Fruit fly (Drosophila melanogaster) whole organism, adult: ENCODE results near the gene Mcm2.

Experiments used
- CG11617 ChIP-seq: fragments of 200-800 bp; sonication (Bioruptor generic); optimal IDR thresholded peaks from 2 replicates; lab custom pipeline; 2017; ENCODE audit warnings: mild to moderate bottlenecking, missing biosample characterization, missing genetic modification reagents, missing genetic modification characterization
- CG12768 ChIP-seq: fragments of 200-800 bp; sonication (Bioruptor generic); optimal IDR thresholded peaks from 2 replicates; lab custom pipeline; 2017; ENCODE audit warnings: missing biosample characterization, missing genetic modification characterization, mild to moderate bottlenecking, moderate library complexity, missing genetic modification reagents
- CG7045 ChIP-seq: fragments of 200-800 bp; sonication (Bioruptor generic); optimal IDR thresholded peaks from 2 replicates; lab custom pipeline; 2017; ENCODE audit warnings: missing biosample characterization, mild to moderate bottlenecking, missing genetic modification characterization
- Crg-1 ChIP-seq: fragments of 200-800 bp; sonication (Bioruptor generic); optimal IDR thresholded peaks from 2 replicates; lab custom pipeline; 2016; ENCODE audit warnings: missing biosample characterization, missing genetic modification characterization
- cic ChIP-seq: fragments of 200-800 bp; sonication (Bioruptor generic); optimal IDR thresholded peaks from 2 replicates; lab custom pipeline; 2017; ENCODE audit warnings: missing biosample characterization, mild to moderate bottlenecking, missing genetic modification characterization, moderate library complexity

DNA sequence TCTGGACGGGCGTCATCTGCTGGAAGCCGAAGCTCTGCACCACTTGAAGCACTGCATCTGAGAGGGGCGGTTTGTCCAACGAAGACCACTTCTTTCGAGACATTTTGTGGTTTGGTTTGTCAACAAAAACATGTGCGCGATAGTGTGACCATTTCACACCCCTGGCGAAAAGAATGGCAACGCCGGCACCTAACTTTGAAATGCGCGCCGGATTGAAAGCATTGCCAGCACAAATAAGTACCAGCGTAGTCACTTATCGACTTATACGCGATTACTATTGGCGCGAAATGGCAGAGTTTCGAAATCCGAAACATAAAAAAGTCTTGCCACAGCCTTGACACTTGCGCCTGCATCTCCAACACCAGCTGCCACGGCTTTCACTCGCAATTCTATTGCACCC lies 5.0 kb downstream of the Mcm2 start, which contains the start of gene CG9630:
- TF ChIP-seq CG12768, result no peak
- no peak for TF ChIP-seq Crg-1 (GFP tag; lab: Kevin White, UChicago)
- TF ChIP-seq cic (GFP tag; lab: Kevin White, UChicago), result no peak
- TF ChIP-seq CG11617 (GFP tag; lab: Kevin White, UChicago), result no peak
- no peak for TF ChIP-seq CG7045 (GFP tag; lab: Kevin White, UChicago)
